Worm (Caenorhabditis elegans) whole organism, L1 larva: ENCODE measurements around the gene dhs-19.

ENCODE experiments used
- aha-1 ChIP-seq: fragments of 150-350 bp; optimal IDR thresholded peaks from 2 replicates; lab custom pipeline; 2014; ENCODE audit warnings: missing biosample characterization, missing genetic modification characterization
- fkh-10 ChIP-seq: sonication (generic microtip); optimal IDR thresholded peaks from 2 replicates; lab custom pipeline; 2017; ENCODE audit warnings: missing biosample characterization, missing genetic modification reagents, missing genetic modification characterization
- fkh-8 ChIP-seq: sonication (generic microtip); optimal IDR thresholded peaks from 2 replicates; lab custom pipeline; 2016; ENCODE audit warnings: mild to moderate bottlenecking, missing genetic modification characterization, missing compliant biosample characterization
- isw-1 ChIP-seq: fragments of 200-800 bp; sonication (Bioruptor generic); IDR thresholded peaks from 2 replicates; pipeline ENCODE4 v1.3.6; 2022; ENCODE audit warnings: missing genetic modification characterization, missing compliant biosample characterization
- lsy-2 ChIP-seq, 2 experiments: fragments of 150-350 bp; optimal IDR thresholded peaks; 2 replicates each; lab custom pipeline; 2014; ENCODE audit warnings: missing biosample characterization in 2 of 2, missing genetic modification characterization in 2 of 2
- mep-1 ChIP-seq: fragments of 150-350 bp; optimal IDR thresholded peaks from 2 replicates; lab custom pipeline; 2014; ENCODE audit warnings: missing biosample characterization, missing genetic modification characterization
- nhr-20 ChIP-seq: sonication (generic microtip); optimal IDR thresholded peaks from 2 replicates; lab custom pipeline; 2016; ENCODE audit warnings: mild to moderate bottlenecking, missing genetic modification characterization, missing compliant biosample characterization
- nhr-28 ChIP-seq: fragments of 150-350 bp; optimal IDR thresholded peaks from 2 replicates; lab custom pipeline; 2014; ENCODE audit warnings: missing biosample characterization, missing genetic modification characterization
- nhr-76 ChIP-seq: sonication (generic microtip); optimal IDR thresholded peaks from 2 replicates; lab custom pipeline; 2017; ENCODE audit warnings: missing biosample characterization, missing genetic modification characterization
- rnt-1 ChIP-seq: sonication (generic microtip); optimal IDR thresholded peaks from 2 replicates; lab custom pipeline; 2016; ENCODE audit warnings: mild to moderate bottlenecking, missing genetic modification characterization, moderate library complexity, missing compliant biosample characterization

DNA sequence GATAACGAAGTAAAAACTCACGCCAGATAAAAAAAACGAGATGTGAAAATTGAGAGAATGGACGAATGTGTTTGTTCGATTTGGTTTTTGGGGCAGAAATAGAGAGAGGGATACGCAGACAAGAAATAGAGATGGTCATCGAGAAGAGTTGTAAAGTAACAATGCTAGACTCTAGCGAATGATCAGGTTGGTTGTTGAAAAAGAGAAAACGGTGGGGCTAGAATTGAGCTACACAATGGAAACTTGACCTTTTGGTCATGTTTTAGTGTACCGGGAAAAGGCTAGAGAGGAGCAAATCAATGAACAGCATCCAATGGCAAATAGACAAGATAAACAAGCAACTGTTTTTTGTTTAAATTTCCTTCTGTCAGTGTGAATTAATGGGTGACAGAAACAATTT, at the start of gene dhs-19:
- no peak for TF ChIP-seq isw-1
- no peak for TF ChIP-seq nhr-76 (tag; lab: Kevin White, UChicago)
- no peak for TF ChIP-seq mep-1
- no peak for TF ChIP-seq lsy-2 (tag; optimal IDR thresholded peaks at IDR 0.05; lab: Kevin White, UChicago)
- TF ChIP-seq nhr-28, result no peak
- no peak for TF ChIP-seq aha-1
- TF ChIP-seq fkh-10 (GFP tag; lab: Kevin White, UChicago), result no peak
- peak; percentile 20 for TF ChIP-seq rnt-1
- TF ChIP-seq fkh-8 (tag; lab: Kevin White, UChicago), result no peak
- TF ChIP-seq nhr-20 (tag; lab: Kevin White, UChicago), result peak; percentile 21
